Worm (Caenorhabditis elegans) whole organism, L1 larva: Measurements from ENCODE around the gene srj-49.

Source experiments
- pqm-1 ChIP-seq: sonication (generic microtip); optimal IDR thresholded peaks from 3 replicates; lab custom pipeline; 2017; ENCODE audit warnings: missing biosample characterization, missing genetic modification characterization
- swsn-7 ChIP-seq: sonication (generic microtip); optimal IDR thresholded peaks from 2 replicates; lab custom pipeline; 2016; ENCODE audit warnings: missing genetic modification characterization, missing compliant biosample characterization

- TF ChIP-seq pqm-1 (tag; lab: Kevin White, UChicago) (no peak), swsn-7 (tag; lab: Kevin White, UChicago) (no peak)
Measured at ce11 chrV:2807760-2808159, 40.4 kb downstream of the srj-49 start, which contains the start of gene ketn-1.
